Worm (Caenorhabditis elegans) whole organism, L4/young adult: ENCODE results near the gene F35D2.3.

Experiments
- W03F9.2 ChIP-seq: fragments of 150-350 bp; optimal IDR thresholded peaks from 2 replicates; lab custom pipeline; 2014; ENCODE audit warnings: missing biosample characterization, missing genetic modification characterization
- dao-5 ChIP-seq: sonication (generic microtip); optimal IDR thresholded peaks from 2 replicates; lab custom pipeline; 2016; ENCODE audit warnings: missing genotype, missing genetic modification characterization, moderate library complexity, missing compliant biosample characterization
- him-1 ChIP-seq: sonication (generic microtip); optimal IDR thresholded peaks from 2 replicates; lab custom pipeline; 2016; ENCODE audit warnings: missing genotype, missing genetic modification reagents, missing genetic modification characterization, missing compliant biosample characterization

Gene F35D2.3

ce11 chrII:7615318-7615891 lies 45.0 kb downstream of the F35D2.3 start:
- no peak for TF ChIP-seq W03F9.2
- TF ChIP-seq him-1 (tag; lab: Kevin White, UChicago) = no peak
- TF ChIP-seq dao-5 = no peak

- no peak for TF ChIP-seq dao-5
- TF ChIP-seq W03F9.2 = no peak
- no peak for TF ChIP-seq him-1 (tag; lab: Kevin White, UChicago)
Observed at ce11 chrII:7616141-7616540, 45.7 kb downstream of the F35D2.3 start, which contains the start of gene cdc-42. Gene cdc-42, plus strand, starts transcription at chrII:7616452.

ce11 chrII:7618212-7618611 lies 47.8 kb downstream of the F35D2.3 start:
- no peak for TF ChIP-seq him-1 (tag; lab: Kevin White, UChicago)
- no peak for TF ChIP-seq dao-5
- TF ChIP-seq W03F9.2 = no peak

ce11 chrII:7620413-7620812 lies 50.0 kb downstream of the F35D2.3 start, which contains the start of gene R07G3.8:
Gene R07G3.8, minus strand, starts transcription at chrII:7620513.
- TF ChIP-seq dao-5 = no peak
- no peak for TF ChIP-seq W03F9.2

- TF ChIP-seq dao-5 = no peak
- TF ChIP-seq him-1 (tag; lab: Kevin White, UChicago) = no peak
Observed at ce11 chrII:7621513-7621912, 51.1 kb downstream of the F35D2.3 start.
